Worm (Caenorhabditis elegans) whole organism, L3 larva: ENCODE results near the gene F54E2.5.

Source experiments
- ama-1 ChIP-seq: fragments of 150-350 bp; optimal IDR thresholded peaks from 2 replicates; lab custom pipeline; 2018
- daf-12 ChIP-seq: fragments of 150-350 bp; optimal IDR thresholded peaks from 2 replicates; lab custom pipeline; 2014; ENCODE audit warnings: missing biosample characterization, missing genetic modification reagents, missing genetic modification characterization

ce11 chrV:2799172-2799869 lies 16.5 kb downstream of the F54E2.5 start:
- TF ChIP-seq daf-12 (tag; lab: Kevin White, UChicago) (no peak), ama-1 (lab: Kevin White, UChicago) (no peak)
